Worm (Caenorhabditis elegans): ENCODE data around the gene R08A2.9.

Gene R08A2.9

DNA sequence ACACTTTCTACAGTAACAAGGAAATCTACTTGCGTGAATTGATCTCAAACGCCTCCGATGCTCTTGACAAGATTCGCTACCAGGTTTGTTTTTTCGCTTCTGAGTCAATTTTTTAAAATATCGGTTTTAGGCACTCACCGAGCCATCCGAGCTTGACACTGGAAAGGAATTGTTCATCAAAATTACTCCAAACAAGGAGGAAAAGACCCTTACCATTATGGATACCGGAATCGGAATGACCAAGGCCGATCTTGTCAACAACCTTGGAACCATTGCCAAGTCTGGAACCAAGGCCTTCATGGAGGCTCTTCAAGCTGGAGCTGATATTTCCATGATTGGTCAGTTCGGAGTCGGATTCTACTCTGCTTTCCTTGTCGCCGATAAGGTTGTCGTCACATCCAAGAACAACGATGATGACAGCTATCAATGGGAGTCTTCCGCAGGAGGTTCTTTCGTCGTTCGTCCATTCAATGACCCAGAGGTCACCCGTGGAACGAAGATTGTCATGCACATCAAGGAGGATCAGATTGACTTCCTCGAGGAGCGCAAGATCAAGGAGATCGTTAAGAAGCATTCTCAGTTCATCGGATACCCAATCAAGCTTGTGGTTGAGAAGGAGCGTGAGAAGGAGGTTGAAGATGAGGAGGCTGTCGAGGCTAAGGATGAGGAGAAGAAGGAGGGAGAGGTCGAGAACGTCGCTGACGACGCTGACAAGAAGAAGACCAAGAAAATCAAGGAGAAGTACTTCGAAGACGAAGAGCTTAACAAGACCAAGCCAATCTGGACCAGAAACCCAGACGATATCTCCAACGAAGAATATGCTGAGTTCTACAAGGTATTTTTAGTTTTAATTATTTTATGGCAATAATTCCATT lies 21.6 kb upstream of the R08A2.9 start (continued):
- TF ChIP-seq ceh-8 (GFP tag; optimal IDR thresholded peaks at IDR 0.05) (no peak), fkh-10 (GFP tag; optimal IDR thresholded peaks at IDR 0.05) (no peak), skn-1 (tag; optimal IDR thresholded peaks at IDR 0.05) (peak; percentile 20), fkh-8 (tag; optimal IDR thresholded peaks at IDR 0.05) (no peak), lin-39 (tag; optimal IDR thresholded peaks at IDR 0.05) (no peak), efl-3 (GFP tag; optimal IDR thresholded peaks at IDR 0.05) (no peak), hpl-2 (GFP tag; optimal IDR thresholded peaks at IDR 0.05) (no peak), pqm-1 (tag; optimal IDR thresholded peaks at IDR 0.05) (no peak), nhr-237 (tag; optimal IDR thresholded peaks at IDR 0.05) (no peak), unc-86 (tag; optimal IDR thresholded peaks at IDR 0.05) (no peak), ztf-4 (tag; optimal IDR thresholded peaks at IDR 0.05) (peak; percentile 18), nhr-12 (tag; optimal IDR thresholded peaks at IDR 0.05) (no peak), pag-3 (tag; optimal IDR thresholded peaks at IDR 0.05; ENCODE audit: borderline replicate concordance, insufficient read depth) (no peak), lin-13 (GFP tag; optimal IDR thresholded peaks at IDR 0.05) (no peak), ceh-82 (tag; optimal IDR thresholded peaks at IDR 0.05) (no peak), Y116A8C.19 (tag; optimal IDR thresholded peaks at IDR 0.05; ENCODE audit: borderline replicate concordance) (no peak), ceh-88 (GFP tag; IDR thresholded peaks at IDR 0.05) (no peak), F16B12.6 (tag; optimal IDR thresholded peaks at IDR 0.05) (no peak), nhr-19 (GFP tag; conservative IDR thresholded peaks at IDR 0.05) (no peak), ets-5 (GFP tag; IDR thresholded peaks at IDR 0.05) (no peak), mab-9 (GFP tag; IDR thresholded peaks at IDR 0.05) (no peak), unc-98 (GFP tag; IDR thresholded peaks at IDR 0.05) (no peak), unc-62 (GFP tag; optimal IDR thresholded peaks at IDR 0.05) (no peak), nhr-71 (tag; optimal IDR thresholded peaks at IDR 0.05) (no peak), unc-130 (tag; optimal IDR thresholded peaks at IDR 0.05) (no peak), irx-1 (tag; optimal IDR thresholded peaks at IDR 0.05) (no peak), lin-14 (GFP tag; optimal IDR thresholded peaks at IDR 0.05) (peak; percentile 5), unc-30 (tag; optimal IDR thresholded peaks at IDR 0.05) (no peak), fos-1 (tag; optimal IDR thresholded peaks at IDR 0.05) (no peak), C16A3.4 (tag; optimal IDR thresholded peaks at IDR 0.05) (no peak), mdl-1 (tag; optimal IDR thresholded peaks at IDR 0.05) (no peak), lin-15B (tag; optimal IDR thresholded peaks at IDR 0.05) (no peak), snu-23 (GFP tag; optimal IDR thresholded peaks at IDR 0.05) (no peak), C34B4.2 (tag; optimal IDR thresholded peaks at IDR 0.05) (no peak), snpc-4 (tag; optimal IDR thresholded peaks at IDR 0.05) (no peak), C04F5.9 (tag; optimal IDR thresholded peaks at IDR 0.05) (no peak), ama-1 (optimal IDR thresholded peaks at IDR 0.05) (peak; percentile 85), lir-3 (tag; optimal IDR thresholded peaks at IDR 0.05; ENCODE audit: poor library complexity) (no peak), sox-4 (tag; optimal IDR thresholded peaks at IDR 0.05) (no peak), nhr-11 (tag; optimal IDR thresholded peaks at IDR 0.05) (no peak), sup-37 (GFP tag; optimal IDR thresholded peaks at IDR 0.05) (no peak), isw-1 (GFP tag; IDR thresholded peaks at IDR 0.05) (no peak), xbp-1 (tag; optimal IDR thresholded peaks at IDR 0.05) (no peak), egl-27 (tag; optimal IDR thresholded peaks at IDR 0.05) (no peak)

Measured in whole organism, L1 larva.